Worm (Caenorhabditis elegans) whole organism, midembryonic: Measurements from ENCODE around the gene nac-2.
"Not testable (repeated sequence)": the region's sequence is repeated elsewhere in the genome, so short reads cannot be mapped to it uniquely, and the experiment has no call there.

Experiments
- T22C8.4 ChIP-seq: fragments of 200-800 bp; sonication (Bioruptor generic); IDR thresholded peaks from 2 replicates; pipeline ENCODE4 v1.3.6; 2022; ENCODE audit warnings: missing genetic modification characterization, missing compliant biosample characterization
- cog-1 ChIP-seq: sonication (generic microtip); optimal IDR thresholded peaks from 2 replicates; lab custom pipeline; 2016; ENCODE audit warnings: missing genetic modification characterization, missing compliant biosample characterization
- flt-1 ChIP-seq: fragments of 200-800 bp; sonication (Bioruptor generic); IDR thresholded peaks from 2 replicates; pipeline ENCODE4 v1.3.6; 2022; ENCODE audit warnings: missing genetic modification characterization, missing compliant biosample characterization
- klf-2 ChIP-seq: fragments of 200-800 bp; sonication (Bioruptor generic); conservative IDR thresholded peaks from 2 replicates; pipeline ENCODE4 v1.3.6; 2022; ENCODE audit warnings: missing genetic modification reagents, missing genetic modification characterization, missing compliant biosample characterization
- med-1 ChIP-seq: sonication (generic microtip); optimal IDR thresholded peaks from 2 replicates; lab custom pipeline; 2017; ENCODE audit warnings: missing genetic modification characterization, mild to moderate bottlenecking, missing compliant biosample characterization, antibody characterized with exemption, missing genetic modification reagents; ENCODE audit not compliant: insufficient read depth
- ref-1 ChIP-seq: fragments of 200-800 bp; sonication (Bioruptor generic); conservative IDR thresholded peaks from 2 replicates; pipeline ENCODE4 v1.3.6; 2022; ENCODE audit warnings: missing genetic modification reagents, missing genetic modification characterization, missing compliant biosample characterization
- tab-1 ChIP-seq: fragments of 200-800 bp; sonication (Bioruptor generic); IDR thresholded peaks from 2 replicates; pipeline ENCODE4 v1.3.6; 2022; ENCODE audit warnings: missing genetic modification characterization, missing compliant biosample characterization
- ztf-23 ChIP-seq: fragments of 200-800 bp; sonication (Bioruptor generic); IDR thresholded peaks from 2 replicates; pipeline ENCODE4 v1.3.6; 2022; ENCODE audit warnings: missing genetic modification reagents, missing genetic modification characterization, missing compliant biosample characterization
- ztf-29 ChIP-seq: fragments of 200-800 bp; sonication (Bioruptor generic); IDR thresholded peaks from 2 replicates; pipeline ENCODE4 v1.3.6; 2022; ENCODE audit warnings: missing genetic modification reagents, missing genetic modification characterization, missing compliant biosample characterization

nac-2 gene

DNA sequence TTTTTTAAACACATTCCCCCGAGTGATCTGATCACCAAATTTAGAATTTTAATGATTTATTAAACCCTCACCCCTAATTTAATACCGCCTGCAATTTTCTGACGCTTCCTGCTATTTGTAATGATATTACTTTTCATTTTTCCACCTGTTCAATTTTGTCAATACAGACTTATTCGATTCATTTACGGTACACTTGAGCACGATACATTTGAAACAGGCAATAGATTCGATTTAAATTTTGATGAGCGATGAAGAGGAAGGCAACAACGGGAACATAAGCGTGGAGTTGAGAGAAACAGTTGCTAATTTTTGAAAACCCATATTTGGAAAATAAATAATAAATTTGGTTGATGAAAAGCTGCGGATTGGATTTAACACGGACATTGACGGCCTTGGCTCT lies 38.4 kb downstream of the nac-2 start:
- TF ChIP-seq klf-2 (no peak), ztf-29 (GFP tag; lab: Robert Waterston, UW) (no peak), tab-1 (no peak), ztf-23 (GFP tag; lab: Robert Waterston, UW) (no peak), cog-1 (tag; lab: Kevin White, UChicago) (no peak), flt-1 (GFP tag; lab: Robert Waterston, UW) (no peak), med-1 (GFP tag; lab: Kevin White, UChicago) (no peak), ref-1 (GFP tag; lab: Robert Waterston, UW) (no peak)

DNA sequence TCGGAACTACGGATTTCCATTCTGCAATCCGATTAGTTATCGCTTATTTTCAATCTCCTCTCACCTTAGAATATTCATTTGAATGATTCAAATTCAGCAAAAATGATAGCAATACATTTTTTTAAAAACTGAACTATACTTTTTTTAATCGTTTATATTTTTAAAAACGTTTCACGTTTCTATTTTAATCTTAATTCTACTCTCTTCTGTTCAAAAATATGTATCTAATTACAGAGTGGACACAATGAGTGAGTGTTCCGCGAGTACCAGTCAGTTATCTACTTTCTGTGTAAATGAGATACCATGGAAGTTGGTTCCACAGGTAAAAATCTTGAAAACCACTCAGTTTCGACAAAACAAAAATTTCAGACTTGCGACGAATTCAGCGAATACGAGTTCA lies 40.6 kb downstream of the nac-2 start, which contains the start of the genes F59B2.15 and zif-1:
F59B2.15 (minus strand) TSS at position 101 of the 400 bp plus-strand sequence.
zif-1 (plus strand) TSS at position 235 of the 400 bp plus-strand sequence.
- TF ChIP-seq med-1 (GFP tag; lab: Kevin White, UChicago) = no peak
- TF ChIP-seq ztf-23 (GFP tag; lab: Robert Waterston, UW) = no peak
- TF ChIP-seq cog-1 (tag; lab: Kevin White, UChicago) = no peak
- no peak for TF ChIP-seq T22C8.4 (GFP tag; lab: Robert Waterston, UW)
- TF ChIP-seq flt-1 (GFP tag; lab: Robert Waterston, UW) = no peak
- no peak for TF ChIP-seq ztf-29 (GFP tag; lab: Robert Waterston, UW)
- no peak for TF ChIP-seq tab-1
- TF ChIP-seq klf-2 = no peak
- TF ChIP-seq ref-1 (GFP tag; lab: Robert Waterston, UW) = no peak

DNA sequence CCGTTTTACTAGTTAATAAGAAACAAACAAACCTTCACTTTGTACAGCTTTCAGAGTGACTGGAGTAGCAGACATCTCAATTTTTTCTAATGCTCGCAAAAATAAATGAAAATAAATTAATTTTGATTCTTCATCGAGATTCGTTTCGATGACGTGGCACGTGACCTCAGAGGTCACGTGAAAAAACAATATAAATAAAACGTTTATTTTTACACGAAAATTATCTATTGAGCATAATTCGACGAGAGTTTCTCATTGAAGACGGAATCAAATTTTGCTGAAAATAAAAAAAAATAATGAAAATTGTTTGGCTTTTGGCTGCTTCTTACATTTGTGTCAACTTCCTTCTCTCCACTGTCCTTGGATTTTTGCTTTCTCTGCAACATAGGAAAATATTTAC lies 41.2 kb downstream of the nac-2 start, which contains the start of gene rpn-6.2:
rpn-6.2 (minus strand) TSS at position 101 of the 400 bp plus-strand sequence.
- no peak for TF ChIP-seq tab-1
- no peak for TF ChIP-seq ztf-23 (GFP tag; lab: Robert Waterston, UW)
- no peak for TF ChIP-seq med-1 (GFP tag; lab: Kevin White, UChicago)
- TF ChIP-seq cog-1 (tag; lab: Kevin White, UChicago) = no peak
- no peak for TF ChIP-seq flt-1 (GFP tag; lab: Robert Waterston, UW)
- TF ChIP-seq ref-1 (GFP tag; lab: Robert Waterston, UW) = no peak

DNA sequence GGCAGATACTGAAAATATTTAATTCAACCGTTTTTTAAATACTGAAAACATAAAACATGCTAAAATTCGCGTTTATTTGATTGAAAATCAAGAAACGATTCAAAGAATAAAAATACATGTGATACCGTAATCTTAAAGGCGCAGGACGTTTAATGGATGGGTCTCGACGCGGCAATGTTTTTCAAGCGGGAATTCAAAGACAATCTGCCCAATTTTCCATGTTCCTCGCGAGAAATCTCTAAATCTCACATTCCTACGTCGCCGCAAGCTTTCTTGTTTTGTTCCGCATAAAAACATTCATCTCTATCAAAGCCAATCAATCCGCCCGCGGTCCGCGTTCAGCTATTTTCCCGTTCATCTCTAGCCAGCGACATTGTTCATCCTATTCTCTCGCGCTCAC lies 41.6 kb downstream of the nac-2 start:
- TF ChIP-seq ztf-23 (GFP tag; lab: Robert Waterston, UW) = 0 out of 2 replicates have a peak, but pooled peaks have one; percentile 6
- no peak for TF ChIP-seq T22C8.4 (GFP tag; lab: Robert Waterston, UW)
- no peak for TF ChIP-seq ref-1 (GFP tag; lab: Robert Waterston, UW)
- TF ChIP-seq flt-1 (GFP tag; lab: Robert Waterston, UW) = no peak
- TF ChIP-seq klf-2 = no peak

DNA sequence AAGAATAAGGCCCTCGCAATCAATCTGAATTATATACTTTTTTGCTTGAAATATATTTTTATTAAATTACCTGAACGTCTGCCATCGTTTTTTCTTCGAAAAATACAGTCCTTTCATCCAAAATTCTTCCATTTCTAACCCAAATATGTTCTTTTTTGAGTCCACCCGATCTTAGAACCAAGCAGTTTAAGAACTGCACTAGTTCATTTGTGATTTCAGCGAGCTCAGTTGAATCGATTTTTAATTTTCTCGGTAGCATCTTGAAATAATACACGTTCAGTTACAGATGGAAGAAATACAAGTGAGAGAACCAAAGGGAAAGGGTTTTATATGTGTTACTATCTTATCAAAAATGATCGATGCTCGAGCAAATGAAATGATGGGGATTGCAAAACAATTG lies 43.6 kb downstream of the nac-2 start, which contains the start of gene F59B2.3:
F59B2.3 (minus strand) TSS at position 259 of the 400 bp plus-strand sequence.
- no peak for TF ChIP-seq ztf-29 (GFP tag; lab: Robert Waterston, UW)
- no peak for TF ChIP-seq klf-2
- TF ChIP-seq cog-1 (tag; lab: Kevin White, UChicago) = no peak
- TF ChIP-seq ref-1 (GFP tag; lab: Robert Waterston, UW) = no peak
- no peak for TF ChIP-seq ztf-23 (GFP tag; lab: Robert Waterston, UW)
- TF ChIP-seq T22C8.4 (GFP tag; lab: Robert Waterston, UW) = no peak
- TF ChIP-seq flt-1 (GFP tag; lab: Robert Waterston, UW) = no peak

DNA sequence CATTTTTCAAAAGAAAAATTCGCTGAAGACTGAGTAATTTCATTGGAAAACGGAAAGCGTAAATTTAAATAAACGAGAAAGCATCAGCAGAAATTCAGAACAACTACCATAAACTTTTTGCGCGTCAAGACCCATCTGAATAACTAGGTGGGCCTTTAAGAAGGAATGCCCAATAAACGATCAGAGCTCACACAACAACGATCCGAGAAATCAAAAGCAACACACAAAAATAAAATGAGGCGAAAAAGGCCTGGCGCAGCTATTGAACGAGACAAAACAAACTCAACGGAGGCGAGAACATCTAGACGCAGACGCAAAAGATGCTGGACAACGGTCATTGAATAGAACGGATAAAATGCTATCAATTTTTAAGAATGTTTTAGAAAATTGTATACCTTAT lies 44.2 kb downstream of the nac-2 start:
- TF ChIP-seq ref-1 (GFP tag; lab: Robert Waterston, UW) (no peak), T22C8.4 (GFP tag; lab: Robert Waterston, UW) (no peak), med-1 (GFP tag; lab: Kevin White, UChicago) (no peak), tab-1 (no peak), klf-2 (no peak), ztf-23 (GFP tag; lab: Robert Waterston, UW) (no peak)

DNA sequence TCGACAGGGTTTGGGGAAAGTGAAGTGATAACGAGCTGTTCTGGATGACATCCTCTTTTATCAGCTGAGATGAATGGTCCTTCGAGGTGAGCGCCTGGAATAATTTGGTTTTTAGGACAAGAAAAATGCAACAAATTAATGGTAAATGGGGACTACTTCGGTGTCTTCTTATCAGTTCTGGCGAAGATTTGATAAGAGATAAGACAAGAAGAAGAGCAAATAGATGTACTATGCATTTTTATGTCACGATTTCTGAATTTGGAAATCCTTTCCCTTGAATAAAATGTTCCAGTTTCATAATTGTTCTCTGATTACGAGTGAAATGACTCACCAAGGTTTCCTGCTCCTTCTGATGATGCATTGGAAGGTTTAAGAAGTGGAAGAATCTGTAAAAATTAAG lies 45.3 kb downstream of the nac-2 start:
- TF ChIP-seq ztf-29 (GFP tag; lab: Robert Waterston, UW) (no peak), tab-1 (no peak), flt-1 (GFP tag; lab: Robert Waterston, UW) (no peak), T22C8.4 (GFP tag; lab: Robert Waterston, UW) (no peak), ztf-23 (GFP tag; lab: Robert Waterston, UW) (no peak), ref-1 (GFP tag; lab: Robert Waterston, UW) (no peak)

DNA sequence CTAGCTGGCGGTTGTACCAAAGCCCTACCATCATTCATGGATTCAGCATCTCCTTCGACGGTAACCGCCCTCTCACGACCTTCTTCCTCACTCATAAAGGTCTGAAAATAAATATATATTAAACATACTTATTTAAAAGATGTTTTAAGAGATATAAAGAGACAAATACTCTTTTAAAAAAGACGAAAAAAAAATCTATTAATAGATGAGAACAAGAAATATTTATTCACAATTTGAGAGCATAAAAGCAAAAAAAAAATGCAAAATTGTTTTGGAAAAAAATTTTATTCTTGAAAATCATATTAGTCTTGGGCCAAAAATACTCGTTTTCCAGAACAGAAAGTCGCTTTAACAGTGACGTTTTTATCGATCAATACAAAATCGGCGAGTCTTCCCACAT lies 46.4 kb downstream of the nac-2 start, which contains the start of gene skat-1:
skat-1 (minus strand) TSS at position 101 of the 400 bp plus-strand sequence.
- no peak for TF ChIP-seq flt-1 (GFP tag; lab: Robert Waterston, UW)
- no peak for TF ChIP-seq med-1 (GFP tag; lab: Kevin White, UChicago)
- no peak for TF ChIP-seq tab-1
- no peak for TF ChIP-seq cog-1 (tag; lab: Kevin White, UChicago)
- no peak for TF ChIP-seq T22C8.4 (GFP tag; lab: Robert Waterston, UW)
- TF ChIP-seq klf-2 = no peak
- TF ChIP-seq ztf-29 (GFP tag; lab: Robert Waterston, UW) = no peak
- TF ChIP-seq ztf-23 (GFP tag; lab: Robert Waterston, UW) = no peak
- TF ChIP-seq ref-1 (GFP tag; lab: Robert Waterston, UW) = no peak

DNA sequence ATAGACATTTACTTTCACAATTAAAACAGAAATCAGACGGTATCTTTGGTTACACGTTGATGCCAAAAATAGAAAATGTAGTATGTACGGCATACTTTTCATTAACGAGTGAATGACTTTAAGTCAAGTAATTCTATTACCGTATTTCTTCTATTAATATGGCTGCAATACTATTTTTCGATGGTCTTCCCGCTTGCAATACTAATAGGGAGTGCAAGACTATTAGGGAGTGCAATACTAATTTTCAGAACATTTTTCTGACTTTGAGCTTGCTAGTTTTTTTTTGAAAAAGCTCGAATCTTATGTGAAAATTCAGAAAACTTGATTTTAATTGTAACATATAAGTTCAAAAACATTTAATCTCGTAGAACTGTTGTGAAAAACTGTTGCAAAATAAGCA lies 53.3 kb downstream of the nac-2 start, which contains the start of gene R08D7.7:
R08D7.7 (plus strand) TSS at position 301 of the 400 bp plus-strand sequence.
- not testable (repeated sequence) for TF ChIP-seq T22C8.4 (GFP tag; lab: Robert Waterston, UW); klf-2; ref-1 (GFP tag; lab: Robert Waterston, UW)
